Fruit fly (Drosophila melanogaster) Kc167 (cell line): Measurements from ENCODE around the gene CG32106.

Experiments
- Myc ChIP-seq: fragments of >200 bp; optimal IDR thresholded peaks from 2 replicates; lab custom pipeline; 2017; ENCODE audit warnings: missing external identifiers
- Sin3A ChIP-seq: fragments of >200 bp; optimal IDR thresholded peaks from 2 replicates; lab custom pipeline; 2018; ENCODE audit warnings: missing external identifiers
- h ChIP-seq: fragments of >200 bp; optimal IDR thresholded peaks from 3 replicates; lab custom pipeline; 2018; ENCODE audit warnings: missing external identifiers
- insv ChIP-seq: fragments of >200 bp; optimal IDR thresholded peaks from 3 replicates; lab custom pipeline; 2018; ENCODE audit warnings: missing external identifiers
- psq ChIP-seq: fragments of >200 bp; optimal IDR thresholded peaks from 2 replicates; lab custom pipeline; 2017; ENCODE audit warnings: missing external identifiers
- ttk ChIP-seq: sonication (Bioruptor generic); optimal IDR thresholded peaks from 2 replicates; lab custom pipeline; 2017; ENCODE audit warnings: missing external identifiers

Gene CG32106

DNA sequence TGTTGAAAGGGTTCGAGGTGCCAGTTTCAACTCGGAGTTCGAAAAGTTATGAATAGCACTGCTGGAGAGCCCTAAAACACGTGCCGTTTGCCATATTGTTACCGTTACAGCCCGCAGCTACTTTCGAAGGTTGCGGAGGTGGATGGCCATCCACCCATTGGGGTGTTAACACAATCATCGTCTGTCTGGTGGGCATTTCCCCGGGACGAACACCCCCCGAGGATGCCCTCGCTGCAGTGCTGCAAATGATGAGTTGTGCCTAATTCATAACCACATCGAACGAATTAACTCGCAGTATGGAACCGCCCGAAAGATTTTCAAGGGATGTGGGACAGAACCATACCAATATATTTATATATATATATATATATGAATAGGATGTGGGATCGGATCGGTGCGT lies 51.3 kb downstream of the CG32106 start:
- no peak for TF ChIP-seq psq (lab: Kevin White, UChicago)
- no peak for TF ChIP-seq Myc
- no peak for TF ChIP-seq Sin3A
- TF ChIP-seq insv (lab: Kevin White, UChicago), result no peak
- no peak for TF ChIP-seq ttk (lab: Kevin White, UChicago)
- no peak for TF ChIP-seq h (lab: Kevin White, UChicago)

DNA sequence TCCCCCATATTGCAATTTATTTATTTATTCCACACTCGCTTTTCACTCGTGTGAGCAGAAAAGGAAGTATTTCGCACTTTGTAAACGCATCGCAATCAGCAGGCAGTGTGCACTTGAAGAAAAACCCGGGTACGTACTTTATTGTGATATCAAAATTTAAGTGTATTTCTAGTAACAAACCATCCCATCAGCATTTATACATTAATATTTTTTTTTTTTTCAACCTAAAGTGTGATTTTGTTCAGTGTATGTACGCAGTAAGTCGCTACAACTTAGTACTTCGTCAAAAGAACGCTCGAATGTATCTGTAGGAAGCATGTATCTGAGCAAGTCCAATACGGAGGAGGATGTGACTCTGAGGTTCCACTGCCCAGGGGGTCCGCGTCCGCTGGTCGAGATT lies 52.8 kb downstream of the CG32106 start:
- no peak for TF ChIP-seq h (lab: Kevin White, UChicago)
- TF ChIP-seq ttk (lab: Kevin White, UChicago), result no peak
- no peak for TF ChIP-seq insv (lab: Kevin White, UChicago)
- TF ChIP-seq Sin3A, result no peak
- TF ChIP-seq Myc, result no peak
- no peak for TF ChIP-seq psq (lab: Kevin White, UChicago)
